Worm (Caenorhabditis elegans) whole organism, mixed stage, embryonic: ENCODE results near the gene srbc-51.

Experiments
- bed-3 ChIP-seq: fragments of 200-800 bp; sonication (Bioruptor generic); optimal IDR thresholded peaks from 3 replicates; lab custom pipeline; 2018; ENCODE audit warnings: mild to moderate bottlenecking, missing genetic modification characterization, moderate library complexity, missing compliant biosample characterization
- ceh-83 ChIP-seq: fragments of 200-800 bp; sonication (Bioruptor generic); optimal IDR thresholded peaks from 2 replicates; lab custom pipeline; 2018; ENCODE audit warnings: mild to moderate bottlenecking, missing genetic modification characterization, missing compliant biosample characterization
- hlh-1 ChIP-seq: fragments of 150-350 bp; optimal IDR thresholded peaks from 2 replicates; lab custom pipeline; 2014; ENCODE audit warnings: missing biosample characterization, missing genetic modification reagents, missing genetic modification characterization
- lsy-2 ChIP-seq: fragments of 150-350 bp; optimal IDR thresholded peaks from 2 replicates; lab custom pipeline; 2014; ENCODE audit warnings: missing biosample characterization, missing genetic modification characterization
- pha-4 ChIP-seq: fragments of 150-350 bp; optimal IDR thresholded peaks from 2 replicates; lab custom pipeline; 2018; ENCODE audit warnings: missing biosample characterization, missing genetic modification reagents, missing genetic modification characterization
- sem-2 ChIP-seq: fragments of 200-800 bp; sonication (Bioruptor generic); optimal IDR thresholded peaks from 2 replicates; lab custom pipeline; 2018; ENCODE audit warnings: mild to moderate bottlenecking, missing genetic modification characterization, missing compliant biosample characterization
- unc-39 ChIP-seq: fragments of 150-350 bp; optimal IDR thresholded peaks from 2 replicates; lab custom pipeline; 2014; ENCODE audit warnings: missing biosample characterization, missing genetic modification characterization
- zip-8 ChIP-seq: fragments of 150-350 bp; optimal IDR thresholded peaks from 2 replicates; lab custom pipeline; 2014; ENCODE audit warnings: missing biosample characterization, missing genetic modification characterization
- ztf-11 ChIP-seq: fragments of 150-350 bp; optimal IDR thresholded peaks from 2 replicates; lab custom pipeline; 2014; ENCODE audit warnings: missing biosample characterization, missing genetic modification characterization

Gene srbc-51

ce11 chrV:15876308-15876707, 50.1 kb downstream of the srbc-51 start, which contains the start of gene nhr-102:
Gene nhr-102, minus strand, starts transcription at chrV:15876408.
- no peak for TF ChIP-seq ceh-83 (GFP tag; lab: Kevin White, UChicago)
- no peak for TF ChIP-seq sem-2
- TF ChIP-seq ztf-11 (tag; lab: Kevin White, UChicago), result no peak
- TF ChIP-seq bed-3 (GFP tag; lab: Kevin White, UChicago), result no peak
- no peak for TF ChIP-seq pha-4 (tag; lab: Kevin White, UChicago)
- TF ChIP-seq hlh-1, result no peak
- no peak for TF ChIP-seq unc-39 (tag; lab: Kevin White, UChicago)
- TF ChIP-seq lsy-2 (tag; lab: Kevin White, UChicago), result no peak
- no peak for TF ChIP-seq zip-8 (tag; lab: Kevin White, UChicago)
- TF ChIP-seq, all 35 proteins: peak for 0
